Fruit fly (Drosophila melanogaster) whole organism, wandering third instar larva: ENCODE measurements around the gene alpha-Man-IIa.

Experiments used
- Abd-B ChIP-seq: fragments of >200 bp; optimal IDR thresholded peaks from 2 replicates; lab custom pipeline; 2017; ENCODE audit warnings: missing biosample characterization, missing genetic modification characterization
- CG32264 ChIP-seq: fragments of 200-800 bp; sonication (Bioruptor generic); optimal IDR thresholded peaks from 2 replicates; lab custom pipeline; 2016; ENCODE audit warnings: missing biosample characterization, missing genetic modification characterization
- CG9705 ChIP-seq: fragments of 200-800 bp; sonication (Bioruptor generic); optimal IDR thresholded peaks from 2 replicates; lab custom pipeline; 2018; ENCODE audit warnings: missing biosample characterization, mild to moderate bottlenecking, missing genetic modification characterization
- CrebA ChIP-seq: fragments of 200-800 bp; sonication (Bioruptor generic); optimal IDR thresholded peaks from 2 replicates; lab custom pipeline; 2016; ENCODE audit warnings: missing biosample characterization, mild to moderate bottlenecking, missing genetic modification characterization, borderline replicate concordance
- Dfd ChIP-seq: fragments of >200 bp; optimal IDR thresholded peaks from 2 replicates; lab custom pipeline; 2017; ENCODE audit warnings: missing biosample characterization, missing genetic modification characterization
- Dif ChIP-seq: fragments of 200-275, 200-300 bp; sonication (Bioruptor generic); optimal IDR thresholded peaks from 2 replicates; lab custom pipeline; 2018; ENCODE audit warnings: missing biosample characterization, missing genetic modification characterization; ENCODE audit not compliant: partially characterized antibody
- GATAd ChIP-seq: sonication (Bioruptor generic); optimal IDR thresholded peaks from 2 replicates; lab custom pipeline; 2016; ENCODE audit warnings: missing biosample characterization, missing genetic modification characterization
- HLH106 ChIP-seq: fragments of 200-800 bp; optimal IDR thresholded peaks from 3 replicates; lab custom pipeline; 2019; ENCODE audit warnings: missing biosample characterization, mild to moderate bottlenecking, missing genetic modification characterization, moderate library complexity
- Hnf4 ChIP-seq: fragments of 200-800 bp; sonication (Bioruptor generic); optimal IDR thresholded peaks from 2 replicates; lab custom pipeline; 2016; ENCODE audit warnings: missing biosample characterization, mild to moderate bottlenecking, missing genetic modification characterization
- Hr78 ChIP-seq: fragments of >200 bp; optimal IDR thresholded peaks from 2 replicates; lab custom pipeline; 2017; ENCODE audit warnings: missing biosample characterization, missing genetic modification characterization
- Hr83 ChIP-seq: fragments of 200-300 bp; sonication (Bioruptor generic); optimal IDR thresholded peaks from 2 replicates; lab custom pipeline; 2016; ENCODE audit warnings: missing biosample characterization, mild to moderate bottlenecking, missing genetic modification characterization, moderate library complexity; ENCODE audit not compliant: poor library complexity, severe bottlenecking
- Jra ChIP-seq: sonication (Bioruptor generic); optimal IDR thresholded peaks from 2 replicates; lab custom pipeline; 2016; ENCODE audit warnings: missing biosample characterization, missing genetic modification characterization
- Mio ChIP-seq: sonication (Bioruptor generic); optimal IDR thresholded peaks from 2 replicates; lab custom pipeline; 2016; ENCODE audit warnings: missing biosample characterization, missing genetic modification characterization
- Myc ChIP-seq: fragments of >200 bp; optimal IDR thresholded peaks from 2 replicates; lab custom pipeline; 2017
- N ChIP-seq: fragments of >200 bp; optimal IDR thresholded peaks from 2 replicates; lab custom pipeline; 2018; ENCODE audit warnings: missing biosample characterization, missing external identifiers, missing genetic modification characterization
- OdsH ChIP-seq: fragments of 200-800 bp; sonication (Bioruptor generic); optimal IDR thresholded peaks from 2 replicates; lab custom pipeline; 2016; ENCODE audit warnings: missing biosample characterization, mild to moderate bottlenecking, missing genetic modification characterization
- Rel ChIP-seq, 2 experiments: fragments of 200-800 bp; sonication (Bioruptor generic) in 1 of 2; optimal IDR thresholded peaks; 2 replicates in 1 of 2; 3 replicates in 1 of 2; lab custom pipeline; 2016 to 2019; ENCODE audit warnings: mild to moderate bottlenecking in 2 of 2, missing biosample characterization in 2 of 2, missing genetic modification characterization in 2 of 2, moderate library complexity in 1 of 2
- Sp1 ChIP-seq: fragments of 200-800 bp; sonication (Bioruptor generic); optimal IDR thresholded peaks from 3 replicates; lab custom pipeline; 2019; ENCODE audit warnings: missing biosample characterization, mild to moderate bottlenecking, missing genetic modification characterization, moderate library complexity
- Vsx2 ChIP-seq: fragments of 200-300, 225-300 bp; sonication (Bioruptor generic); optimal IDR thresholded peaks from 2 replicates; lab custom pipeline; 2018; ENCODE audit warnings: missing biosample characterization, missing genetic modification characterization; ENCODE audit not compliant: partially characterized antibody
- br ChIP-seq: fragments of 200-800 bp; sonication (Bioruptor generic); optimal IDR thresholded peaks from 2 replicates; lab custom pipeline; 2016; ENCODE audit warnings: missing biosample characterization, missing genetic modification characterization
- brk ChIP-seq: fragments of 200-800 bp; sonication (Bioruptor generic); optimal IDR thresholded peaks from 2 replicates; lab custom pipeline; 2016; ENCODE audit warnings: missing biosample characterization, mild to moderate bottlenecking, missing genetic modification characterization
- dl ChIP-seq, 2 experiments: fragments of 175-275, 200-275 bp in 1 of 2; fragments of 200-275 bp in 1 of 2; sonication (Bioruptor generic); optimal IDR thresholded peaks; lab custom pipeline; 2018; ENCODE audit warnings: mild to moderate bottlenecking in 2 of 2, missing biosample characterization in 2 of 2, missing genetic modification characterization in 2 of 2, moderate library complexity in 2 of 2; ENCODE audit not compliant: partially characterized antibody in 2 of 2, insufficient read depth in 1 of 2
- dmrt93B ChIP-seq: fragments of 200-800 bp; sonication (Bioruptor generic); optimal IDR thresholded peaks from 2 replicates; lab custom pipeline; 2018; ENCODE audit warnings: missing biosample characterization, mild to moderate bottlenecking, missing genetic modification characterization
- dsf ChIP-seq: sonication (Bioruptor generic); optimal IDR thresholded peaks from 2 replicates; lab custom pipeline; 2016; ENCODE audit warnings: missing biosample characterization, missing genetic modification characterization, borderline replicate concordance
- ey ChIP-seq: fragments of 200-800 bp; sonication (Bioruptor generic); optimal IDR thresholded peaks from 2 replicates; lab custom pipeline; 2016; ENCODE audit warnings: missing biosample characterization, missing genetic modification characterization
- foxo ChIP-seq, 2 experiments: fragments of 200-800 bp; sonication (Bioruptor generic); optimal IDR thresholded peaks; 2 replicates in 1 of 2; 3 replicates in 1 of 2; lab custom pipeline; 2016 to 2017; ENCODE audit warnings: missing biosample characterization in 2 of 2, missing genetic modification characterization in 2 of 2
- fru ChIP-seq: fragments of 200-800 bp; sonication (Bioruptor generic); optimal IDR thresholded peaks from 3 replicates; lab custom pipeline; 2016; ENCODE audit warnings: missing biosample characterization, mild to moderate bottlenecking, missing genetic modification characterization
- h ChIP-seq: fragments of 200-800 bp; sonication (Bioruptor generic); optimal IDR thresholded peaks from 3 replicates; lab custom pipeline; 2016; ENCODE audit warnings: missing biosample characterization, mild to moderate bottlenecking, missing genetic modification characterization
- jim ChIP-seq: fragments of 175-275, 200-325 bp; sonication (Bioruptor generic); optimal IDR thresholded peaks from 2 replicates; lab custom pipeline; 2016; ENCODE audit warnings: missing biosample characterization, mild to moderate bottlenecking, missing genetic modification characterization
- lola ChIP-seq: fragments of >200 bp; optimal IDR thresholded peaks from 2 replicates; lab custom pipeline; 2017; ENCODE audit warnings: missing biosample characterization, missing genetic modification characterization
- pan ChIP-seq: fragments of >200 bp; optimal IDR thresholded peaks from 2 replicates; lab custom pipeline; 2017
- psq ChIP-seq: fragments of 200-800 bp; sonication (Bioruptor generic); optimal IDR thresholded peaks from 3 replicates; lab custom pipeline; 2017; ENCODE audit warnings: missing biosample characterization, mild to moderate bottlenecking, missing genetic modification characterization, moderate library complexity
- rgr ChIP-seq: fragments of 200-800 bp; sonication (Bioruptor generic); optimal IDR thresholded peaks from 3 replicates; lab custom pipeline; 2016; ENCODE audit warnings: missing biosample characterization, mild to moderate bottlenecking, missing genetic modification characterization
- sage ChIP-seq: fragments of 200-800 bp; sonication (Bioruptor generic); optimal IDR thresholded peaks from 2 replicates; lab custom pipeline; 2016; ENCODE audit warnings: missing biosample characterization, mild to moderate bottlenecking, missing genetic modification characterization
- sv ChIP-seq: fragments of 200-800 bp; sonication (Bioruptor generic); optimal IDR thresholded peaks from 3 replicates; lab custom pipeline; 2016; ENCODE audit warnings: missing biosample characterization, missing genetic modification characterization
- tai ChIP-seq: sonication (Bioruptor generic); optimal IDR thresholded peaks from 2 replicates; lab custom pipeline; 2016; ENCODE audit warnings: missing biosample characterization, missing genetic modification characterization
- usp ChIP-seq: fragments of >200 bp; optimal IDR thresholded peaks from 2 replicates; lab custom pipeline; 2017; ENCODE audit warnings: missing biosample characterization, missing genetic modification characterization
- woc ChIP-seq: sonication (Bioruptor generic); optimal IDR thresholded peaks from 2 replicates; lab custom pipeline; 2016; ENCODE audit warnings: missing biosample characterization, mild to moderate bottlenecking, missing genetic modification characterization

The alpha-Man-IIa gene

dm6 chr3R:9459385-9460285, 47.3 kb downstream of the alpha-Man-IIa start:
- TF ChIP-seq Hr83 (GFP tag; lab: Kevin White, UChicago), result no peak
- peak; percentile 43 for TF ChIP-seq sv
- peak in 1 of 2 experiments; percentile 71 for TF ChIP-seq foxo (GFP tag; optimal IDR thresholded peaks at IDR 0.05; lab: Kevin White, UChicago)
- peak; percentile 73 for TF ChIP-seq HLH106
- no peak for TF ChIP-seq Hr78 (GFP tag; lab: Kevin White, UChicago)
- TF ChIP-seq h (GFP tag; lab: Kevin White, UChicago), result peak; percentile 53
- TF ChIP-seq GATAd (GFP tag; lab: Kevin White, UChicago), result no peak
- TF ChIP-seq Rel (GFP tag; optimal IDR thresholded peaks at IDR 0.05; lab: Kevin White, UChicago), result no peak
- no peak for TF ChIP-seq Rel (tag; optimal IDR thresholded peaks at IDR 0.05; lab: Kevin White, UChicago)
- TF ChIP-seq Dif (GFP tag; lab: Kevin White, UChicago), result no peak
- peak; percentile 27 for TF ChIP-seq psq (GFP tag; lab: Kevin White, UChicago)
- no peak for TF ChIP-seq Dfd (GFP tag; lab: Kevin White, UChicago)
- peak; percentile 64 for TF ChIP-seq fru (GFP tag; lab: Kevin White, UChicago)
- TF ChIP-seq CG32264 (GFP tag; lab: Kevin White, UChicago), result no peak
- TF ChIP-seq Mio (GFP tag; lab: Kevin White, UChicago), result no peak
- TF ChIP-seq CG9705 (GFP tag; lab: Kevin White, UChicago), result peak; percentile 47
- no peak for TF ChIP-seq lola (GFP tag; lab: Kevin White, UChicago)
- no peak for TF ChIP-seq dmrt93B (GFP tag; lab: Kevin White, UChicago)
- TF ChIP-seq dl (GFP tag; optimal IDR thresholded peaks at IDR 0.05; lab: Kevin White, UChicago; ENCODE audit: insufficient read depth in 1 of 2, partially characterized antibody in 2 of 2), result no peak
- TF ChIP-seq N (GFP tag; lab: Kevin White, UChicago), result no peak
- peak; percentile 38 for TF ChIP-seq woc (GFP tag; lab: Kevin White, UChicago)
- TF ChIP-seq Jra, result no peak
- TF ChIP-seq Hnf4, result peak; percentile 25
- peak; percentile 40 for TF ChIP-seq rgr (GFP tag; lab: Kevin White, UChicago)
- no peak for TF ChIP-seq jim (GFP tag; lab: Kevin White, UChicago)
- peak; percentile 52 for TF ChIP-seq ey (GFP tag; lab: Kevin White, UChicago)
- TF ChIP-seq sage (GFP tag; lab: Kevin White, UChicago), result no peak
- peak; percentile 68 for TF ChIP-seq br (GFP tag; lab: Kevin White, UChicago)
- no peak for TF ChIP-seq dsf
- TF ChIP-seq tai (GFP tag; lab: Kevin White, UChicago), result no peak
- no peak for TF ChIP-seq CrebA (GFP tag; lab: Kevin White, UChicago)
- no peak for TF ChIP-seq Vsx2 (GFP tag; lab: Kevin White, UChicago)
- TF ChIP-seq OdsH (GFP tag; lab: Kevin White, UChicago), result peak; percentile 47
- no peak for TF ChIP-seq Abd-B (GFP tag; lab: Kevin White, UChicago)
- no peak for TF ChIP-seq Myc (lab: Kevin White, UChicago)
- TF ChIP-seq pan (lab: Kevin White, UChicago), result no peak
- no peak for TF ChIP-seq usp
- TF ChIP-seq brk (GFP tag; lab: Kevin White, UChicago), result no peak
- no peak for TF ChIP-seq Sp1 (GFP tag; lab: Kevin White, UChicago)
